Worm (Caenorhabditis elegans) whole organism, midembryonic: Measurements from ENCODE around the gene C26E1.2.

Experiments used
- flt-1 ChIP-seq: fragments of 200-800 bp; sonication (Bioruptor generic); IDR thresholded peaks from 2 replicates; pipeline ENCODE4 v1.3.6; 2022; ENCODE audit warnings: missing genetic modification characterization, missing compliant biosample characterization
- klf-2 ChIP-seq: fragments of 200-800 bp; sonication (Bioruptor generic); conservative IDR thresholded peaks from 2 replicates; pipeline ENCODE4 v1.3.6; 2022; ENCODE audit warnings: missing genetic modification reagents, missing genetic modification characterization, missing compliant biosample characterization
- med-1 ChIP-seq: sonication (generic microtip); optimal IDR thresholded peaks from 2 replicates; lab custom pipeline; 2017; ENCODE audit warnings: missing genetic modification characterization, mild to moderate bottlenecking, missing compliant biosample characterization, antibody characterized with exemption, missing genetic modification reagents; ENCODE audit not compliant: insufficient read depth

- TF ChIP-seq med-1: no peak
- no peak for TF ChIP-seq flt-1 (GFP tag; lab: Robert Waterston, UW)
- TF ChIP-seq klf-2 (GFP tag; lab: Robert Waterston, UW): no peak
These were observed 45.4 kb upstream of the C26E1.2 start for ce11 chrV:13259527-13259926.
